Worm (Caenorhabditis elegans): Measurements from ENCODE around the gene K06H6.4.

- TF ChIP-seq alr-1 (tag; optimal IDR thresholded peaks at IDR 0.05; ENCODE audit: borderline replicate concordance) (no peak), unc-98 (GFP tag; IDR thresholded peaks at IDR 0.05) (no peak), pax-3 (tag; optimal IDR thresholded peaks at IDR 0.05) (no peak), ceh-82 (tag; optimal IDR thresholded peaks at IDR 0.05) (no peak), lin-39 (tag; optimal IDR thresholded peaks at IDR 0.05) (no peak), ztf-4 (tag; optimal IDR thresholded peaks at IDR 0.05) (no peak), ama-1 (optimal IDR thresholded peaks at IDR 0.05) (no peak), nhr-11 (tag; optimal IDR thresholded peaks at IDR 0.05) (no peak), pag-3 (tag; optimal IDR thresholded peaks at IDR 0.05; ENCODE audit: borderline replicate concordance, insufficient read depth) (no peak)
Observed at ce11 chrV:609671-610070, 30.6 kb downstream of the K06H6.4 start, which contains the start of gene srlf-36.

All from whole organism, L1 larva.